Worm (Caenorhabditis elegans): ENCODE data around the gene melo-1.
A peak's percentile ranks its signal among the peaks of the same experiment; 100 is the strongest.

Gene melo-1

ce11 chrIV:14767693-14768251 lies 19.1 kb upstream of the melo-1 start, which contains the start of the genes mrps-7 and Y57G11C.3 (continued):
- TF ChIP-seq nhr-21 (tag; optimal IDR thresholded peaks at IDR 0.05) = peak; percentile 93
- peak; percentile 91 for TF ChIP-seq lin-11 (tag; optimal IDR thresholded peaks at IDR 0.05)
- TF ChIP-seq ZK546.5 (tag; optimal IDR thresholded peaks at IDR 0.05) = no peak
- peak; percentile 70 to 78 for TF ChIP-seq mdl-1 (tag; optimal IDR thresholded peaks at IDR 0.05)
- peak; percentile 83 for TF ChIP-seq snpc-4 (tag; optimal IDR thresholded peaks at IDR 0.05)
- TF ChIP-seq dmd-4 (tag; optimal IDR thresholded peaks at IDR 0.05) = no peak

ce11 chrIV:14769218-14769835 lies 17.5 kb upstream of the melo-1 start, which contains the start of gene Y57G11C.43:
Gene Y57G11C.43 (plus strand): TSS chrIV:14769441.
- TF ChIP-seq lin-13 (GFP tag; optimal IDR thresholded peaks at IDR 0.05) = no peak
- TF ChIP-seq sma-3 (GFP tag; optimal IDR thresholded peaks at IDR 0.05) = no peak
- TF ChIP-seq nhr-129 (tag; optimal IDR thresholded peaks at IDR 0.05) = no peak
- TF ChIP-seq ceh-16 (tag; optimal IDR thresholded peaks at IDR 0.05) = no peak

- TF ChIP-seq sem-4 (tag; optimal IDR thresholded peaks at IDR 0.05) (no peak), gmeb-1 (tag; optimal IDR thresholded peaks at IDR 0.05) (no peak), lin-11 (tag; optimal IDR thresholded peaks at IDR 0.05) (no peak), fos-1 (tag; optimal IDR thresholded peaks at IDR 0.05) (no peak), egl-27 (tag; optimal IDR thresholded peaks at IDR 0.05) (no peak), ama-1 (optimal IDR thresholded peaks at IDR 0.05) (no peak), ceh-16 (tag; optimal IDR thresholded peaks at IDR 0.05) (no peak), sma-3 (GFP tag; optimal IDR thresholded peaks at IDR 0.05) (no peak), elt-1 (tag; optimal IDR thresholded peaks at IDR 0.05) (no peak), dmd-4 (tag; optimal IDR thresholded peaks at IDR 0.05) (no peak), R02D3.7 (tag; optimal IDR thresholded peaks at IDR 0.05) (no peak), nhr-129 (tag; optimal IDR thresholded peaks at IDR 0.05) (no peak)
These were observed 16.2 kb upstream of the melo-1 start for ce11 chrIV:14770663-14771062.

- no peak for TF ChIP-seq zag-1 (tag; optimal IDR thresholded peaks at IDR 0.05)
- no peak for TF ChIP-seq nhr-11 (tag; optimal IDR thresholded peaks at IDR 0.05)
- no peak for TF ChIP-seq ztf-1 (GFP tag; conservative IDR thresholded peaks at IDR 0.05)
- no peak for TF ChIP-seq gmeb-1 (tag; optimal IDR thresholded peaks at IDR 0.05)
- no peak for TF ChIP-seq lsy-2 (tag; optimal IDR thresholded peaks at IDR 0.05)
- no peak for TF ChIP-seq fos-1 (tag; optimal IDR thresholded peaks at IDR 0.05)
- TF ChIP-seq sem-4 (tag; optimal IDR thresholded peaks at IDR 0.05) = no peak
- TF ChIP-seq ZK546.5 (tag; optimal IDR thresholded peaks at IDR 0.05) = no peak
- no peak for TF ChIP-seq ceh-82 (tag; optimal IDR thresholded peaks at IDR 0.05)
These were observed 15.5 kb upstream of the melo-1 start, which contains the start of gene degl-1 for ce11 chrIV:14771325-14771724. Gene degl-1 (minus strand): TSS chrIV:14771425.

- TF ChIP-seq nhr-12 (tag; optimal IDR thresholded peaks at IDR 0.05) (no peak), unc-39 (tag; optimal IDR thresholded peaks at IDR 0.05) (no peak), lin-11 (tag; optimal IDR thresholded peaks at IDR 0.05) (no peak), mbf-1 (tag; optimal IDR thresholded peaks at IDR 0.05) (no peak), Y55F3AM.14 (GFP tag; optimal IDR thresholded peaks at IDR 0.05) (no peak), mab-5 (tag; optimal IDR thresholded peaks at IDR 0.05) (no peak), unc-55 (GFP tag; optimal IDR thresholded peaks at IDR 0.05) (no peak), nhr-237 (tag; optimal IDR thresholded peaks at IDR 0.05) (no peak), F13H6.1 (tag; optimal IDR thresholded peaks at IDR 0.05) (no peak), C34F6.9 (tag; optimal IDR thresholded peaks at IDR 0.05) (no peak), skn-1 (tag; optimal IDR thresholded peaks at IDR 0.05) (no peak)
These were observed 13.4 kb upstream of the melo-1 start, which contains the start of gene Y57G11C.36 for ce11 chrIV:14773280-14774071. Gene Y57G11C.36 (minus strand): TSS chrIV:14773781.

Measured in whole organism, L2 larva.